Fruit fly (Drosophila melanogaster) S2 (cell line): ENCODE data around the gene isoQC.
"Not testable (repeated sequence)": the region's sequence is repeated elsewhere in the genome, so short reads cannot be mapped to it uniquely, and the experiment has no call there.

Experiments
- CG8478 ChIP-seq: fragments of >200 bp; optimal IDR thresholded peaks from 2 replicates; lab custom pipeline; 2018
- CTCF ChIP-seq, 2 experiments: fragments of >200 bp; optimal IDR thresholded peaks; 2 replicates each; lab custom pipeline; 2018

DNA sequence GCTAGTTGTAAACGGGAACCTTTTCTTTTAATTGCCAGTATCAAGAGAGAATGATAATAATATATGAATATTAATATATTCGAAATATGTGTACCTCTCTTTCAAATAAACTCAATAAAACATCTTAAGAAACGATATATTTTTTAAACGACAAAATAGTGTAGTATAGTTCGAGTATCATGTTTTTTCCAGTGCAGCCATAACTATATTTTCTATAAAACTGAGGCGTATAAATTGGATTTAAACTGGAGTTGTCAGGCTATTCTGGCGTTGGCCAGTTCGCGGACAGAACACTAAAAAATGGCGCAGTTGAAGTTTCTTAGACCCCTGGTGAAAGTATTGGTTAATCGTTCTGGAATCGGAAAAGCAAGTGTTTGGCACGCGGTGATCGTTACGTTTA is 29.6 kb downstream of the isoQC start, which contains the start of gene CG17637:
- TF ChIP-seq CG8478 (lab: Kevin White, UChicago); CTCF (optimal IDR thresholded peaks at IDR 0.05; lab: Kevin White, UChicago): not testable (repeated sequence)
